Worm (Caenorhabditis elegans) whole organism, L2 larva: Measurements from ENCODE around the gene srj-45.

Experiments
- C34F6.9 ChIP-seq: fragments of 150-350 bp; optimal IDR thresholded peaks from 2 replicates; lab custom pipeline; 2014; ENCODE audit warnings: missing biosample characterization, missing genetic modification characterization
- R02D3.7 ChIP-seq: fragments of 150-350 bp; optimal IDR thresholded peaks from 2 replicates; lab custom pipeline; 2014; ENCODE audit warnings: missing biosample characterization, missing genetic modification characterization
- Y55F3AM.14 ChIP-seq: fragments of 200-800 bp; sonication (Bioruptor generic); optimal IDR thresholded peaks from 2 replicates; lab custom pipeline; 2018; ENCODE audit warnings: mild to moderate bottlenecking, missing genetic modification characterization, missing compliant biosample characterization
- ZK546.5 ChIP-seq: sonication (generic microtip); optimal IDR thresholded peaks from 2 replicates; lab custom pipeline; 2017; ENCODE audit warnings: missing biosample characterization, missing genetic modification characterization
- ama-1 ChIP-seq: fragments of 150-350 bp; optimal IDR thresholded peaks from 2 replicates; lab custom pipeline; 2018; ENCODE audit warnings: inconsistent platforms
- ceh-16 ChIP-seq: fragments of 150-350 bp; optimal IDR thresholded peaks from 2 replicates; lab custom pipeline; 2014; ENCODE audit warnings: missing biosample characterization, missing genetic modification characterization
- ceh-82 ChIP-seq: fragments of 150-350 bp; optimal IDR thresholded peaks from 2 replicates; lab custom pipeline; 2014; ENCODE audit warnings: missing biosample characterization, missing genetic modification characterization
- crh-2 ChIP-seq: sonication (generic microtip); optimal IDR thresholded peaks from 2 replicates; lab custom pipeline; 2017; ENCODE audit warnings: missing biosample characterization, missing genetic modification characterization
- dmd-4 ChIP-seq: sonication (generic microtip); optimal IDR thresholded peaks from 2 replicates; lab custom pipeline; 2017; ENCODE audit warnings: missing biosample characterization, missing genetic modification characterization
- elt-1 ChIP-seq: fragments of 150-350 bp; optimal IDR thresholded peaks from 2 replicates; lab custom pipeline; 2014; ENCODE audit warnings: missing biosample characterization, missing genetic modification characterization
- fos-1 ChIP-seq: fragments of 150-350 bp; optimal IDR thresholded peaks from 2 replicates; lab custom pipeline; 2014; ENCODE audit warnings: missing biosample characterization, missing genetic modification characterization
- gmeb-1 ChIP-seq: fragments of 150-350 bp; optimal IDR thresholded peaks from 2 replicates; lab custom pipeline; 2014; ENCODE audit warnings: missing biosample characterization, missing genetic modification characterization
- lin-11 ChIP-seq: fragments of 150-350 bp; sonication (generic microtip); optimal IDR thresholded peaks from 2 replicates; lab custom pipeline; 2014; ENCODE audit warnings: missing biosample characterization, missing genetic modification characterization, inconsistent platforms, mixed read lengths
- lin-13 ChIP-seq: fragments of 150-350 bp; optimal IDR thresholded peaks from 2 replicates; lab custom pipeline; 2014; ENCODE audit warnings: missing biosample characterization, missing genetic modification reagents, missing genetic modification characterization
- lin-39 ChIP-seq: fragments of 150-350 bp; optimal IDR thresholded peaks from 2 replicates; lab custom pipeline; 2014; ENCODE audit warnings: missing biosample characterization, missing genetic modification reagents, missing genetic modification characterization
- mab-5 ChIP-seq: fragments of 150-350 bp; optimal IDR thresholded peaks from 2 replicates; lab custom pipeline; 2014; ENCODE audit warnings: missing biosample characterization, missing genetic modification characterization
- mdl-1 ChIP-seq, 2 experiments: fragments of 150-350 bp in 1 of 2; sonication (generic microtip) in 1 of 2; optimal IDR thresholded peaks; 2 replicates each; lab custom pipeline; 2017; ENCODE audit warnings: missing biosample characterization in 2 of 2, missing genetic modification characterization in 2 of 2
- nhr-10 ChIP-seq: sonication (generic microtip); optimal IDR thresholded peaks from 2 replicates; lab custom pipeline; 2017; ENCODE audit warnings: missing biosample characterization, missing genetic modification characterization
- nhr-11 ChIP-seq: fragments of 150-350 bp; optimal IDR thresholded peaks from 2 replicates; lab custom pipeline; 2014; ENCODE audit warnings: missing biosample characterization, missing genetic modification characterization
- nhr-25 ChIP-seq: fragments of 150-350 bp; sonication (generic microtip); optimal IDR thresholded peaks from 3 replicates; lab custom pipeline; 2014; ENCODE audit warnings: missing biosample characterization, missing genetic modification characterization
- nhr-6 ChIP-seq: fragments of 150-350 bp; optimal IDR thresholded peaks from 2 replicates; lab custom pipeline; 2014; ENCODE audit warnings: missing biosample characterization, missing genetic modification characterization
- nhr-77 ChIP-seq: fragments of 150-350 bp; optimal IDR thresholded peaks from 2 replicates; lab custom pipeline; 2014; ENCODE audit warnings: missing biosample characterization, missing genetic modification characterization
- peb-1 ChIP-seq: fragments of 150-350 bp; optimal IDR thresholded peaks from 2 replicates; lab custom pipeline; 2014; ENCODE audit warnings: missing biosample characterization, missing genetic modification characterization
- sem-4 ChIP-seq: fragments of 150-350 bp; optimal IDR thresholded peaks from 2 replicates; lab custom pipeline; 2014; ENCODE audit warnings: missing biosample characterization, missing genetic modification reagents, missing genetic modification characterization
- skn-1 ChIP-seq: sonication (generic microtip); optimal IDR thresholded peaks from 2 replicates; lab custom pipeline; 2017; ENCODE audit warnings: missing biosample characterization, missing genetic modification characterization
- sma-3 ChIP-seq: sonication (generic microtip); optimal IDR thresholded peaks from 2 replicates; lab custom pipeline; 2016; ENCODE audit warnings: missing genetic modification reagents, missing genetic modification characterization, missing compliant biosample characterization
- sma-9 ChIP-seq, 2 experiments: fragments of 150-350 bp in 1 of 2; sonication (generic microtip) in 1 of 2; optimal IDR thresholded peaks; 2 replicates each; lab custom pipeline; 2014 to 2016; ENCODE audit warnings: missing genetic modification characterization in 2 of 2, mild to moderate bottlenecking in 1 of 2, missing biosample characterization in 1 of 2, missing compliant biosample characterization in 1 of 2, missing genetic modification reagents in 1 of 2, moderate library complexity in 1 of 2
- snpc-4 ChIP-seq: fragments of 150-350 bp; optimal IDR thresholded peaks from 2 replicates; lab custom pipeline; 2014; ENCODE audit warnings: missing biosample characterization, missing genetic modification characterization
- unc-62 ChIP-seq: fragments of 150-350 bp; optimal IDR thresholded peaks from 2 replicates; lab custom pipeline; 2014; ENCODE audit warnings: missing biosample characterization, missing genetic modification reagents, missing genetic modification characterization
- ztf-1 ChIP-seq: fragments of 200-800 bp; sonication (Bioruptor generic); conservative IDR thresholded peaks from 2 replicates; pipeline ENCODE4 v1.3.6; 2022; ENCODE audit warnings: missing genetic modification characterization, missing compliant biosample characterization
- ztf-11 ChIP-seq: sonication (generic microtip); optimal IDR thresholded peaks from 2 replicates; lab custom pipeline; 2017; ENCODE audit warnings: missing biosample characterization, missing genetic modification characterization
- ztf-4 ChIP-seq: fragments of 150-350 bp; optimal IDR thresholded peaks from 2 replicates; lab custom pipeline; 2014; ENCODE audit warnings: missing biosample characterization, missing genetic modification characterization

The srj-45 gene

DNA sequence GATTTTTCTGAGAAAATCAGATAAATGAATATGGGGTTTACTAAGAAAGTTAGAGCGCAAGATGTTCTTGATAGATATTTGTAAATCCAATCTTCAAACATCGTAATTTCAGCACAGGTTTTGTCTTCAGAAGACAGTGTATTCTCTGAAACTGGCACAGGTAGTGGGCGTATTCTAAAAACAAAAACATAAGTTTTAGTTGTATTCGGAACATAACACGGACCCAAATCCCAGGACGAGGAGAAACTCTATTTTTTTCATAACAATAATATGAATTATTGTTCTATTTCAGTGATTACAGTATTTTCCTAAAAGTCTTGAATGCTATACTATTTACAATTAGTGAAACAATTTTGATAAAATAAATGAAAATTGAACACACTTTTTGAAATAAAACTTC lies at the start of gene srj-45:
TSS of gene srj-45 (minus strand) at position 101 of the 400 bp plus-strand sequence.
- TF ChIP-seq snpc-4, result no peak
- TF ChIP-seq nhr-6 (tag; lab: Kevin White, UChicago), result no peak
- TF ChIP-seq mdl-1 (tag; optimal IDR thresholded peaks at IDR 0.05; lab: Kevin White, UChicago), result no peak
- TF ChIP-seq C34F6.9 (tag; lab: Kevin White, UChicago), result no peak
- no peak for TF ChIP-seq mab-5
- TF ChIP-seq R02D3.7 (tag; lab: Kevin White, UChicago), result no peak
- TF ChIP-seq ama-1, result no peak
- no peak for TF ChIP-seq ceh-16 (tag; lab: Kevin White, UChicago)
- no peak for TF ChIP-seq skn-1 (tag; lab: Kevin White, UChicago)
- no peak for TF ChIP-seq ztf-4 (tag; lab: Kevin White, UChicago)
- TF ChIP-seq ZK546.5, result no peak
- no peak for TF ChIP-seq dmd-4 (tag; lab: Kevin White, UChicago)
- TF ChIP-seq, all 48 proteins: peak for 0

DNA sequence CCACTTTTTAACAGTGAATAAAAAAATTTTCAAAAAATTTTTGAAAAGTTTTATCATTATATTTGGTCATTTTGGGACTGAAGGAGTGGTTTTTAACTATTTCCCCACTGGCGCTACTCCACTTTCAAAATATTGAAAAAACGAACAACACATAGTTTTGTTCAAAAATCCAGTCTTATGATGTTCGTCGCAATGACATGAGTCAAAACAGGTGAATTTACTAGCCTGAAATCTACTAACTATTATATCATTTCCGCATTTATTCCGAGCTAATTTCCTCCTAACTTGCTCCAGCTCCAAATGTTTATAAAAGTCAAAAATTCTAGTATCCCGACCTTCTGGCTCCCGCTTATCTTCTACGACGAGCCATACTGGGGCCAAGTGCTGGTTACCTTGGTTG lies 48.0 kb upstream of the srj-45 start, which contains the start of gene sre-24:
TSS of gene sre-24 (plus strand) at position 301 of the 400 bp plus-strand sequence.
- no peak for TF ChIP-seq sma-9 (GFP tag; optimal IDR thresholded peaks at IDR 0.05; lab: Kevin White, UChicago)
- no peak for TF ChIP-seq sma-9 (tag; optimal IDR thresholded peaks at IDR 0.05; lab: Kevin White, UChicago)
- no peak for TF ChIP-seq fos-1 (tag; lab: Kevin White, UChicago)
- TF ChIP-seq ztf-1 (GFP tag; lab: Robert Waterston, UW), result no peak
- TF ChIP-seq snpc-4, result no peak
- TF ChIP-seq elt-1, result no peak
- TF ChIP-seq unc-62 (GFP tag; lab: Kevin White, UChicago), result no peak
- TF ChIP-seq nhr-10 (tag; lab: Kevin White, UChicago), result no peak
- no peak for TF ChIP-seq ceh-16 (tag; lab: Kevin White, UChicago)
- TF ChIP-seq sma-3 (GFP tag; lab: Kevin White, UChicago), result no peak
- TF ChIP-seq R02D3.7 (tag; lab: Kevin White, UChicago), result no peak
- TF ChIP-seq ztf-11 (tag; lab: Kevin White, UChicago), result no peak
- no peak for TF ChIP-seq sem-4 (tag; lab: Kevin White, UChicago)
- no peak for TF ChIP-seq lin-11 (tag; lab: Kevin White, UChicago)
- no peak for TF ChIP-seq lin-13
- no peak for TF ChIP-seq ama-1
- TF ChIP-seq Y55F3AM.14 (GFP tag; lab: Kevin White, UChicago), result no peak
- TF ChIP-seq peb-1 (tag; lab: Kevin White, UChicago), result no peak

DNA sequence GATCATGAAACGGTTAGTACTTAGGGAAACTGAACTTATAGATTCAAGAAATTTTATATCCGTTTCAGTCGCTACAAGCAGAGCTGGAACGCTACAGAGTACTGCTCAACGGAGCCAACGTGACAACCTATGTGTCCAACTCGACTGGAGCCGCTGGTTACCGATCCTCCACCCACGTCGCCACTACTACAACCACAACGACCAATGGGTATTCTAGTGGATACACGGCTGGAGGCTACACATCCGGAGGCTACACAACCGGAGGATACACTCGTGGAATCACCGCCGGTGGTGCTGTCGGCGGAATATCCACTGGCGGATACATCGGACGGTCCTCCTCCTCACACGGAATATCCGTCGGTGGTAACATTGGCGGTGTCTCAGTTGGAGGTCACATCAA lies 46.7 kb upstream of the srj-45 start:
- no peak for TF ChIP-seq nhr-6 (tag; lab: Kevin White, UChicago)
- no peak for TF ChIP-seq sma-3 (GFP tag; lab: Kevin White, UChicago)
- TF ChIP-seq R02D3.7 (tag; lab: Kevin White, UChicago), result no peak
- TF ChIP-seq skn-1 (tag; lab: Kevin White, UChicago), result no peak
- TF ChIP-seq ceh-82, result no peak
- TF ChIP-seq nhr-25, result no peak
- TF ChIP-seq ZK546.5, result no peak
- no peak for TF ChIP-seq ztf-1 (GFP tag; lab: Robert Waterston, UW)
- no peak for TF ChIP-seq ztf-4 (tag; lab: Kevin White, UChicago)
- TF ChIP-seq unc-62 (GFP tag; lab: Kevin White, UChicago), result no peak
- no peak for TF ChIP-seq nhr-77 (tag; lab: Kevin White, UChicago)
- TF ChIP-seq lin-39 (tag; lab: Kevin White, UChicago), result no peak

DNA sequence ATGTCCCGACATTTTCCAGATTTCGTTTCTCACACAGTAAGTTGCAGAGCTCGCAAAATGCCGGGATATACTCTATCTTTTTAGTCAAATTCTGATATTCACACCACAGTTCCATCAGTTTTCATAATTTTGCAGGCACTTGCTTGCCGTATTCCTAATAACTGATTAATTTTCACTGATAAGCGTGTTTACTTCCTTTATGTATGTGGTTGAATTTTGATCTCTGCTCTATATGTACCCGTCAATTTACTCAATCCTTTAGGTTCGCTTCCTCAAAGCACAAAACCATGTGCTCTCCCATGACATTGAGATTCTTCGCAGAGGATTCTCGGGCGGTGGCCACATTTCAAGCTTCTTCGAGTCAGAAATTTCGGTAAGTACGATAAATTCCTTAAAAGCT lies 45.2 kb upstream of the srj-45 start:
- TF ChIP-seq lin-39 (tag; lab: Kevin White, UChicago), result no peak

DNA sequence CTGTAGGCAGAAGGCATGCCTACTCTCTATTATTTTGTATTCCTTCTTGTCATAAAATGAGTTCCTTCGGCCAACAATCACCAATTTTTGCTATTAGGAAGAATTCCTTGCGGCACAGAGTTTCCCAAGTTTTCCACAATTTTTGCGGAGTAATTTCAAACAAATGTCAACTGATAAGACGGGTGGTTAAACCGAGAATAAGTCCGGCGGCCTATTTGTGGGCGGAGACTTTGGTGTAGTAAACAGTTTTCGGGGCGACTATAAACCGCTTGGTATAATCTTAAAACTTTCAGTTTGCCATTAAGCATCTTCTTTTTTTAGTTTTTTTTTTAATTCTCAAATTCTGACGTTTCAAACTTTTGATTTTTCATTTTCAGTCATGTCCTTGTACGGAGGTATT lies 44.6 kb upstream of the srj-45 start, which contains the start of gene ifc-1:
TSS of gene ifc-1 (plus strand) at position 378 of the 400 bp plus-strand sequence.
- TF ChIP-seq fos-1 (tag; lab: Kevin White, UChicago), result peak; percentile 34
- TF ChIP-seq nhr-11 (tag; lab: Kevin White, UChicago), result no peak

DNA sequence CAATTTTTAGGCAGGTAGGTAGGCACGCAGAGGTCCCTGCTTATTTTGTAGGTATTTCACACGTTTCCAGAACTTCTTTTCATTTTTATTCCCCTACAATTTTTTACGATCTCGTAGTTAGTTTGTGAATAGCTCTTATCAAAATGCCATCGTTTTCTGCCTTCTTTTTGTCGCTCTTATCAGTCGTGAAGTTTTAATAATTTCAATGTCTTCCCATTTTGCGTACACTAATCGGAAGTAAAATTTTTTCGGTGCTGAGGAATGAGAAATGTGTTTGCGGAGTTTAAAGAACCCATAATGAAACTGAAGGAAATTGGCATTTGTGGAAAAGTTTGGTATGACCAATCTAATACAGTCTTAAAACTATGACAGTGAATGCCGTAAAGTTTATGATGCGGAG lies 44.0 kb upstream of the srj-45 start:
- TF ChIP-seq crh-2 (tag; lab: Kevin White, UChicago) (no peak), fos-1 (tag; lab: Kevin White, UChicago) (peak; percentile 82), mdl-1 (tag; optimal IDR thresholded peaks at IDR 0.05; lab: Kevin White, UChicago) (no peak), ztf-4 (tag; lab: Kevin White, UChicago) (no peak), gmeb-1 (tag; lab: Kevin White, UChicago) (peak; percentile 31)
